Fruit fly (Drosophila melanogaster): ENCODE measurements around the gene CG7218.

Gene CG7218

dm6 chr3R:18125023-18125630 lies 39.1 kb downstream of the CG7218 start (continued):
- TF ChIP-seq Ptx1 (GFP tag; IDR thresholded peaks at IDR 0.05), result peak; percentile 97
- TF ChIP-seq her (GFP tag; optimal IDR thresholded peaks at IDR 0.05), result peak; percentile 61
- peak; percentile 46 for TF ChIP-seq psq (GFP tag; optimal IDR thresholded peaks at IDR 0.05)
- TF ChIP-seq HHEX (GFP tag; optimal IDR thresholded peaks at IDR 0.05), result peak; percentile 56
- peak; percentile 83 for TF ChIP-seq CG2678 (tag; optimal IDR thresholded peaks at IDR 0.05)
- TF ChIP-seq CG3995 (GFP tag; optimal IDR thresholded peaks at IDR 0.05), result peak; percentile 56
- TF ChIP-seq CG11456 (GFP tag; IDR thresholded peaks at IDR 0.05), result peak; percentile 96
- peak; percentile 74 for TF ChIP-seq unpg (GFP tag; optimal IDR thresholded peaks at IDR 0.05)
- peak; percentile 77 for TF ChIP-seq CG33213 (GFP tag; optimal IDR thresholded peaks at IDR 0.05)
- TF ChIP-seq dmrt99B (tag; optimal IDR thresholded peaks at IDR 0.05), result peak; percentile 78
- peak; percentile 51 for TF ChIP-seq CG10462 (GFP tag; optimal IDR thresholded peaks at IDR 0.05)
- TF ChIP-seq CG12391 (tag; optimal IDR thresholded peaks at IDR 0.05), result peak; percentile 61
- TF ChIP-seq fru (optimal IDR thresholded peaks at IDR 0.05), result no peak
- TF ChIP-seq chn (GFP tag; optimal IDR thresholded peaks at IDR 0.05), result peak; percentile 74
- peak; percentile 71 for TF ChIP-seq az2 (GFP tag; optimal IDR thresholded peaks at IDR 0.05)
- TF ChIP-seq CG31224 (GFP tag; IDR thresholded peaks at IDR 0.05), result peak; percentile 86
- peak; percentile 92 for TF ChIP-seq CG11247 (GFP tag; IDR thresholded peaks at IDR 0.05)
- no peak for TF ChIP-seq salm (tag; optimal IDR thresholded peaks at IDR 0.05)
- no peak for TF ChIP-seq CG12299 (tag; optimal IDR thresholded peaks at IDR 0.05)
- TF ChIP-seq Elba2 (GFP tag; optimal IDR thresholded peaks at IDR 0.05), result no peak
- TF ChIP-seq CG4820 (GFP tag; optimal IDR thresholded peaks at IDR 0.05), result peak; percentile 78
- TF ChIP-seq CG32532 (GFP tag; IDR thresholded peaks at IDR 0.05), result peak; percentile 95
- TF ChIP-seq Spps (tag; optimal IDR thresholded peaks at IDR 0.05), result peak; percentile 52
- TF ChIP-seq CG4404 (GFP tag; IDR thresholded peaks at IDR 0.05), result peak; percentile 96
- TF ChIP-seq dmrt11E (tag; optimal IDR thresholded peaks at IDR 0.05), result peak; percentile 74
- TF ChIP-seq CG7372 (GFP tag; IDR thresholded peaks at IDR 0.05), result peak; percentile 86
- TF ChIP-seq sqz (GFP tag; optimal IDR thresholded peaks at IDR 0.05), result peak; percentile 75
- TF ChIP-seq Oli (tag; optimal IDR thresholded peaks at IDR 0.05), result peak; percentile 70
- peak; percentile 88 for TF ChIP-seq CG4424 (GFP tag; optimal IDR thresholded peaks at IDR 0.05)
- TF ChIP-seq CG1792 (GFP tag; optimal IDR thresholded peaks at IDR 0.05), result peak; percentile 65
- no peak for TF ChIP-seq Stat92E (GFP tag; optimal IDR thresholded peaks at IDR 0.05)
- TF ChIP-seq CG7271 (tag; optimal IDR thresholded peaks at IDR 0.05), result no peak
- TF ChIP-seq CG13894 (tag; optimal IDR thresholded peaks at IDR 0.05), result no peak
- peak; percentile 67 for TF ChIP-seq CG13424 (tag; optimal IDR thresholded peaks at IDR 0.05)
- peak; percentile 28; the same call in 1 of the 2 replicates for TF ChIP-seq Lim3 (GFP tag; IDR thresholded peaks at IDR 0.05)
- no peak for TF ChIP-seq CG2202 (tag; optimal IDR thresholded peaks at IDR 0.05)
- no peak for TF ChIP-seq HLH4C (GFP tag; IDR thresholded peaks at IDR 0.05; ENCODE audit: partially characterized antibody)
- peak; percentile 59 for TF ChIP-seq dm (GFP tag; optimal IDR thresholded peaks at IDR 0.05)
- TF ChIP-seq Rx (GFP tag; IDR thresholded peaks at IDR 0.05), result peak; percentile 90
- TF ChIP-seq CG7963 (GFP tag; IDR thresholded peaks at IDR 0.05; ENCODE audit: partially characterized antibody), result no peak
- no peak for TF ChIP-seq CG16813 (GFP tag; IDR thresholded peaks at IDR 0.05; ENCODE audit: partially characterized antibody)
- peak; percentile 80 for TF ChIP-seq Meics (GFP tag; optimal IDR thresholded peaks at IDR 0.05)
- TF ChIP-seq Trl (optimal IDR thresholded peaks at IDR 0.05), result no peak
- peak; percentile 93 for TF ChIP-seq Trl (GFP tag; optimal IDR thresholded peaks at IDR 0.05)
- peak; percentile 5 for TF ChIP-seq CG13123 (GFP tag; optimal IDR thresholded peaks at IDR 0.05)
- TF ChIP-seq CG10654 (GFP tag; optimal IDR thresholded peaks at IDR 0.05), result peak; percentile 73
- peak; percentile 80 for TF ChIP-seq tin (GFP tag; optimal IDR thresholded peaks at IDR 0.05)
- peak; percentile 88 for TF ChIP-seq CG17829 (tag; optimal IDR thresholded peaks at IDR 0.05)
- TF ChIP-seq CG7786 (GFP tag; optimal IDR thresholded peaks at IDR 0.05), result peak; percentile 79
- TF ChIP-seq ara (GFP tag; IDR thresholded peaks at IDR 0.05), result peak; percentile 95
- TF ChIP-seq vfl (GFP tag; optimal IDR thresholded peaks at IDR 0.05), result no peak

Measured in whole organism, embryonic.